Fruit fly (Drosophila melanogaster): Measurements from ENCODE around the gene CG12379.

The CG12379 gene

DNA sequence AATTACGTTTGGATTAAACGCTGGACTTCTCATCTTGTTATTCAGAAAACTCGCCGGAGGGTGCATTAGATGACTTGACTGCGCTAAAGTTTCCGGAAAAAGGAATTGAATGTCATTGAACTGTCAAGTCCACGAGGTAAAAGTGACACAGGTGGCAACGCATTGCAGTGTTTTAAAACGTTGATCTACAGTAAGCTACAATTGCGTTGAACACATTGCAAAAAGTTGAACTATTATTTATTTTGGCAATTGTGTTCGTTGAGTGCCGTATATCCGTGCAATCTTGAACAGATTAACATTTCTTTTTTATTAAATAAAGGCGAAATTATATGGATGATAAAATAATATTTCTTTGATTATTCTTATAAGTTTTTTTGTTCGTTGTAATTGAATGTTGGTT lies 45.0 kb downstream of the CG12379 start, which contains the start of gene CG15599:
Gene CG15599, minus strand, starts transcription at position 101 of the 400 bp plus-strand sequence.
- no peak for TF ChIP-seq Hr38 (GFP tag; optimal IDR thresholded peaks at IDR 0.05)
- no peak for TF ChIP-seq CG10669 (GFP tag; optimal IDR thresholded peaks at IDR 0.05)
- no peak for TF ChIP-seq CG6792 (GFP tag; optimal IDR thresholded peaks at IDR 0.05)
- TF ChIP-seq Eip93F (GFP tag; optimal IDR thresholded peaks at IDR 0.05): no peak

DNA sequence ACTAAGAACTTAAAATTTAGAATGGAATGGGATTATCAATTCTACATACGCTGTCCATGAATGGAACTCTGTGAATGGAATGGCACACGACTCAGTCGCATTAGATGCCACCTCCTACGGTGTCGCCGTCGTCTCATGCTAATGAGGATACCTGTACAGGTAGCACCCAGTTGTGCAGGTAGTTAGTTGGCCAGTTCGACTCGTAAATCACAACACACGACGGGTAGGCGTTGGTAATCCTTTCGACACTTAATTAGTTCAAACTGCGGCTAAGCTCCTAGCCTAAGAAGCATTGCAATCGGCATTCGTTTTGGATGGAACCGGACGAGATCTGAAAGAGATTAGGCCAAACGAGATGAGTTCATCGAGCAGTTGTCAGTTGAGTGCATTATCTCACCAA lies 49.4 kb downstream of the CG12379 start:
- TF ChIP-seq ss (GFP tag; optimal IDR thresholded peaks at IDR 0.05) (no peak), Eip75B (GFP tag; optimal IDR thresholded peaks at IDR 0.05) (no peak), OdsH (GFP tag; optimal IDR thresholded peaks at IDR 0.05) (no peak), eg (GFP tag; IDR thresholded peaks at IDR 0.05) (no peak), CG11762 (GFP tag; optimal IDR thresholded peaks at IDR 0.05; ENCODE audit: insufficient read depth) (no peak)

All from whole organism, prepupa.